Fruit fly (Drosophila melanogaster): ENCODE data around the gene heph.

heph gene

DNA sequence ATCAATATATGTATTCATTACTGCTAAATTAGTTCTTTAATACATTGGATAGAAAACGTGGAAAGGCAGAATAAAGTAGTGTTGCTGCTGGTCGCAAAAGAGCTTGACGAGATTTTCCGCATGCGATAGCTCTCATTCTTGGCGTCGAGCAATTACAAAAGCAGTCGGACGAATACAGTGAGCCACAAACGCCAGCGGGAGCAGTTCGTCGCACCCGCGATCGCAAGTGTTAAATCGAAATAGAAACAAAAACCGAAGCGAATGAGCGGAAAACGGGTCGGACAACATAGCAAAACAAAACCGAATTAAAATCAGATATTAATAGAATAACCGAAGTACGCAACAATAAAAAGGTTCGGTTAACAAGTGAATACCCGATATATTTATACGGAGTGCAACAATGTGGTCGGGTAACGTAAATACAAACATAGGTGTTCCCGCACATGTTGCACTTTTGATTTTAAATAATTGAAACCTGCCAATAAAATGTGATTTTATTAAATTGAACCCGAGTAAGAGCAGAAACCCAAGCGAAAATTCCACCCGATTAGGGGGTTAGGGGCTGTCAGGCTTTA lies 28.5 kb downstream of the heph start:
- TF ChIP-seq insv (optimal IDR thresholded peaks at IDR 0.05) (no peak), Myc (optimal IDR thresholded peaks at IDR 0.05) (no peak)

DNA sequence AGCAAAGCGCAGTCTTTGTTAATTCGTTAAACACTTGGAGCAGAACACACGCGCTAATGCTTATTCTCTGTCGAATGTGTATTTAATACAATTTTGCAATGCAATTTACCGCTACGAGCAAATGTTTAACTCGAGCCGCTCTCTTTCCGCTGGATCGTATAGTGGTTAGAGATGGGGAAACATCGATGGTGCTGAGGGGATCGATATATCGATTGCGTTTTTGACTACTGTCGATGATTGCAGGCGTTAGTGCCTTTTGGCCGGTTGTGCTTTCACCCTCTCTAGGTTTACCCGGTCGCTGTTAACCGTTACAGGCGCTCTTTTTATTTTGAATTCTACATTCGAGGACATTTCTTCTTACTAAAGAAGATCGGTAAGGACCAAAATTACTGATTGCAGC lies 29.7 kb downstream of the heph start:
- no peak for TF ChIP-seq insv (optimal IDR thresholded peaks at IDR 0.05)
- TF ChIP-seq Myc (optimal IDR thresholded peaks at IDR 0.05), result no peak
- TF ChIP-seq ttk (optimal IDR thresholded peaks at IDR 0.05), result no peak
- no peak for TF ChIP-seq psq (optimal IDR thresholded peaks at IDR 0.05)
- no peak for TF ChIP-seq Sin3A (optimal IDR thresholded peaks at IDR 0.05)
- no peak for TF ChIP-seq h (optimal IDR thresholded peaks at IDR 0.05)

DNA sequence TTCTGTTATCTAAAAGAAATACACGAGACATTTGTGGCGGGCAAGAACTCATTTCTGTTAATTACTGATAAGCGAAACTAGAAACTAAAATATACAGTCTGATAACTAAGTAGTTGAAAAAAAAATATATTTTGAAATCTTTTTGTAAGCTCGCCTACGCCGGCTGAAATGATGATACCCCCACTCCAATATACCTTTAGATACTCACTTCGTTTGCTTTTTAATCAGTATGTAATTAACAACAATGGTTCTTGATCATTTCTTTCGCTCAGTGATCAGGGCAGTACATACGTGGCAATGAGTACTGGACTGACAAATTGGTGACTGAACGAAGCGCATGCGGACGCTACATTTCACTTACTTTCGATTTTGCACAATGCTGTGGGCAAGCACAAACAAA lies 36.9 kb downstream of the heph start:
- TF ChIP-seq Sin3A (optimal IDR thresholded peaks at IDR 0.05) (no peak), Myc (optimal IDR thresholded peaks at IDR 0.05) (no peak), ttk (optimal IDR thresholded peaks at IDR 0.05) (no peak), psq (optimal IDR thresholded peaks at IDR 0.05) (no peak), h (optimal IDR thresholded peaks at IDR 0.05) (no peak), insv (optimal IDR thresholded peaks at IDR 0.05) (no peak)

DNA sequence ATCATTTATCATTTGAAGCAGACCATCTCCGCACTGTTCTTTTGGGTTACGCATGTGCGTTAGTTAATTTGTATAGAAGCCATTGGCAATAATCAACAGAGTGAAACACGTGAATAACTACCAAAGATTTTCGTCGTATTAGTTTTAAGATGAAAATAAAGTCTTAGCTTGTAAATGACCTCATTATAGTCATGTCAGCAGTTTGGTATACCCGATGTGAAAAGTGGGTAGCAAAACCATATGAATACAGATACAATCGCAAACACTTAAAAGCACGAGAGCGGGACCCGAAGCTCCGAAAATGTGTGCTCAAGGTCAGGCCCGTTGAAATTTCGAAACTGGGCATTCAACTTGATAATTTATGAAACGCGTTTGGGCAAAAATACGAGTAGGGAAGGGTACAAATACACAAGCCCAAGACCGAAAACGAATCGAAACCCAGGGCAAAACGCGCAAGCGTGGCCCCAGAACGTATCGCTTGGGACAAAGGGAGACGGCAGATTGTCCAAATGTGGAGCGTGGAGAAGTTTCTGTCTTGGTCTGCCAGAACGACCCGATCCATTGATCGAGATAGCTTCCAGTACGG lies 37.7 kb downstream of the heph start, which contains the start of gene CG2003:
Gene CG2003, plus strand, starts transcription at position 574 of the 586 bp plus-strand sequence.
- TF ChIP-seq h (optimal IDR thresholded peaks at IDR 0.05), result no peak
- no peak for TF ChIP-seq Myc (optimal IDR thresholded peaks at IDR 0.05)
- TF ChIP-seq ttk (optimal IDR thresholded peaks at IDR 0.05), result no peak
- TF ChIP-seq psq (optimal IDR thresholded peaks at IDR 0.05), result no peak
- no peak for TF ChIP-seq insv (optimal IDR thresholded peaks at IDR 0.05)
- no peak for TF ChIP-seq Sin3A (optimal IDR thresholded peaks at IDR 0.05)

DNA sequence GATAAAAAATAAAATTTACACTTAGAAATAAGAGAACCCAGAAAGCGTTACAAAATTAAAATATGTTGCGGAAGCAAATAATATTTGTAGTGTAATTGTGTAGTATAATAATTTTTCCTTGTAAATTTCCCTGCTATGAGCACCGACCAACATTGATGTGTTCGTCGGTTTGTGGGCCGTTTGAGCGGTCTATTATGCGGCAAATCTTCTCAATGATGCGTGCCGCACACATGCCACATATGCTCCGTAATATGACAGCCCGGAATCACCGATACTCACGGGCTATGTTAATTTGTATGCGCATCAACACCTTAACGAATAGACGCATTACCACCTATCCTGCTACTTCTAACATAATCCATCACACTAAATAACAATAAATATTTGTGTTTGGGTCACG lies 38.5 kb downstream of the heph start:
- TF ChIP-seq Sin3A (optimal IDR thresholded peaks at IDR 0.05) (no peak), h (optimal IDR thresholded peaks at IDR 0.05) (no peak), ttk (optimal IDR thresholded peaks at IDR 0.05) (no peak), insv (optimal IDR thresholded peaks at IDR 0.05) (no peak), psq (optimal IDR thresholded peaks at IDR 0.05) (no peak), Myc (optimal IDR thresholded peaks at IDR 0.05) (no peak)

DNA sequence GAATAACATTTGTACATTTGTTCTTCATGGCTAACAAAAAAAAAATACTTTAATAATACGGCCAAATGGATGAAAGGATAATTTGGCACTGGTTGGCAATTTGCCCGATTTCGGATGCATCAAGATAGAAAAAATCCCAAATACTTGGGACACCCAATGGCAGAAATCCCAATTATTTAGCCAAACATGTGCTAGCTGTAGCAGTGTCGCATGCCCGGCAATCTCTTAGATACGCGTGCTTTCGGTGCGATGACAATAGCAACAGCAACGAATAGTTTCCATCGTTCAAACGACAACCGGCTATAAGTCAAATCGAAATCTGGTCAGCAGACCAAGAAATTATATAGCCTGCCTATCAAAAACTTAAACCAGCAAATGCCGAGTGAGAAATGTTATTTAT lies 42.2 kb downstream of the heph start:
- no peak for TF ChIP-seq insv (optimal IDR thresholded peaks at IDR 0.05)
- no peak for TF ChIP-seq ttk (optimal IDR thresholded peaks at IDR 0.05)
- TF ChIP-seq h (optimal IDR thresholded peaks at IDR 0.05), result no peak
- TF ChIP-seq Sin3A (optimal IDR thresholded peaks at IDR 0.05), result no peak
- TF ChIP-seq psq (optimal IDR thresholded peaks at IDR 0.05), result no peak
- no peak for TF ChIP-seq Myc (optimal IDR thresholded peaks at IDR 0.05)

DNA sequence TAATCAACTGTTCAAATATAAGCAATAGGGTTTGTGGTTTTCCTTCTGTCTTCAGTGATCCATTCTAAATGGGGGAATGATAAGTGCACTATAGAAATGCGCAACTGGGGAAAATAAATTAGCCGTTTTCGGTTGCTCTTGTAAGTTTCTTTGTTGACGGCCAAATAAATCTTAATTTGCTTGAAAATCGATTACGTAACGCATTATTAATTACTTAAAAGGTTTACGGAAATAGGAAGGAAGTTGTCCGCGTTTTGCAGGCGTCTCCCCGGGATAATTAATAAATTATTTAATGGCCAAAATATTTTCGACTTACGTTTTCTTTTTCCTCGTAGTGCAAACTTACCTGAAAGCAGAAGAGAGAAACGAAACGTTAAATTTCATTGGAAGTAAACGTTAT lies 45.9 kb downstream of the heph start:
- TF ChIP-seq ttk (optimal IDR thresholded peaks at IDR 0.05) (no peak), psq (optimal IDR thresholded peaks at IDR 0.05) (no peak), h (optimal IDR thresholded peaks at IDR 0.05) (no peak), Sin3A (optimal IDR thresholded peaks at IDR 0.05) (no peak), Myc (optimal IDR thresholded peaks at IDR 0.05) (no peak), insv (optimal IDR thresholded peaks at IDR 0.05) (no peak)

DNA sequence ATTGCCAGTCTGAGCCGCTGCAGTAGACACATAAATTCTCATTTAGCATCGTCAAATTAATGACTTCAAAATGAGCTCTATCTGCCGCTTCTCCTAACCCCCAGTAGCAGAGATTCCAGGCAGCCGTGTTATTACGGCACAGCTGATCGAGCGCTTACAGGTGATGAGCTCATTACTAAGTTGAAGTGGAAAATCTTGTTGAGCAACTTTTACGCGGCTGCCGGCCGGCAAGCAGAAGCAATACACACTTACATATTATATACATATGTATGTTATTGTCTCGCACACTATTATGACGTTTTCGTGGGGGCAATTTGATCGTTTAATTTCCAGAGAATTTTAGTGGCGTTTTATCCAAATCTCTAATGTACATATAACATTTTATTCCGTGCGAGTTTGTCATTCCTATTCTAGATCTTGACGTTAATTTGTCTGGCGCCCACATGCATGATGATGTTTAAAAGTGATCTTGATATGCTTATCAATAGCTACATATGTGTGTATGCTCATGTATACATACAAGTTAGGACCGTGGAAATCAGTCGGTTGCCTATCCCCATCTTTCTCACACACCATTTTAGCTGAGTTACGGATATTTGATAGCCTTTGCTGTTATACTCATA lies 50.5 kb downstream of the heph start:
- TF ChIP-seq insv (optimal IDR thresholded peaks at IDR 0.05) (no peak), ttk (optimal IDR thresholded peaks at IDR 0.05) (no peak), psq (optimal IDR thresholded peaks at IDR 0.05) (no peak), Myc (optimal IDR thresholded peaks at IDR 0.05) (no peak), h (optimal IDR thresholded peaks at IDR 0.05) (no peak), Sin3A (optimal IDR thresholded peaks at IDR 0.05) (no peak)

DNA sequence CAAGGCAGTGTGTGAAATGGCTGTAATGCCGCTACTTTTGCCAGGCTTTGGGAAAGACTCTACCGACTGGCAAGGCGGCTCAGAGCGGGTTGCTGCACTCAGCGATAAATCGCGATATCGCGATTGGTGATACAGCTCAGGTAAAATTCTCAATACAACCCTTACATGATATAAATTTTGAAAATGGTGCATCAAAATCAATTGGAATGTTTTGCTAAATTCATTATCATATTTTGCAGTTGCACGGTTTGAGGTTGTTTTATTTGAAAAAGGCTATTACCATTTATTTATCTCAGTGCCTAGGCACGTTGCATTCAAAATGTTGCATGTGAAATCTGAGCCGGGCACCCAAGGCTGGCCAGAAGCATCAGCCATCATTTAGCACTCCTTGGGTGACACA lies 52.2 kb downstream of the heph start:
- TF ChIP-seq h (optimal IDR thresholded peaks at IDR 0.05), result no peak

DNA sequence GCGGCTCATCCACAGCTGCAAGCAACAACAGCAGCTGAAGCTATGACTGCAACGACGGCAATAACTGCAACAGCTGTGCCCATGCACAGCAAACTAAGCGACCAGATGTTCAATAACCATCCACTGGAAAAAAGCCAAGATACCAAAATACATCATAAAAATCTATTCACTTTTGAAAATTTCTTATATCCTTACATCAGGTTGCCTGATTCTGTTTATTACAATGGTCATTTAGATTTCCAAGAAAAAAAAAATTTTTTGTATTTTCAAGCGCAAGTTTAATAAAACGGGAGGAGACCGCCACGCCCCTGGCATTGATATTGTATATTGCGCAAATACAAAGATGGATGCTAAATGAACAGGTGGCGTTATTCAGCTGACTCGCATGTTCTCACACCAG lies 54.0 kb downstream of the heph start:
- TF ChIP-seq Myc (optimal IDR thresholded peaks at IDR 0.05) (no peak), insv (optimal IDR thresholded peaks at IDR 0.05) (no peak), ttk (optimal IDR thresholded peaks at IDR 0.05) (no peak), psq (optimal IDR thresholded peaks at IDR 0.05) (no peak), h (optimal IDR thresholded peaks at IDR 0.05) (no peak)

DNA sequence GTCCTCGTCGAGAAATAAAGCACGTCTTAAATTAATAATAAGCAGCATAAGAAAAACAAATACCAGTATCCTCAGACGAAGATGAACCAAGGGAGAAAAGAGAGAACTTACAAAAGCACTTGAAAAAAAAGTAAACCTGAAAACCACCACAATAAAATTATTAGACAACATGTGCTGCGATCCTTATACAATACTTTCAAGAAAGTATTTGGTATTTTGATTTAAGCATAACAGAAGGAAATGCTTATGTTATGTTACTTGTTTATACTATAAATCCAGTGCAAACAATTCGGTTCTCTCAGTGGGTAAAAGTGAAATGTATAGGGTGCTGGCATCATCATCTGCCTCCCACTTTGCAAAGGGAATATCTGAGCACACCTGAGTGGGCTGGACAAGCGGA lies 59.1 kb downstream of the heph start:
- TF ChIP-seq Sin3A (optimal IDR thresholded peaks at IDR 0.05), result no peak
- TF ChIP-seq insv (optimal IDR thresholded peaks at IDR 0.05), result no peak
- no peak for TF ChIP-seq h (optimal IDR thresholded peaks at IDR 0.05)
- no peak for TF ChIP-seq Myc (optimal IDR thresholded peaks at IDR 0.05)
- TF ChIP-seq psq (optimal IDR thresholded peaks at IDR 0.05), result no peak
- no peak for TF ChIP-seq ttk (optimal IDR thresholded peaks at IDR 0.05)

DNA sequence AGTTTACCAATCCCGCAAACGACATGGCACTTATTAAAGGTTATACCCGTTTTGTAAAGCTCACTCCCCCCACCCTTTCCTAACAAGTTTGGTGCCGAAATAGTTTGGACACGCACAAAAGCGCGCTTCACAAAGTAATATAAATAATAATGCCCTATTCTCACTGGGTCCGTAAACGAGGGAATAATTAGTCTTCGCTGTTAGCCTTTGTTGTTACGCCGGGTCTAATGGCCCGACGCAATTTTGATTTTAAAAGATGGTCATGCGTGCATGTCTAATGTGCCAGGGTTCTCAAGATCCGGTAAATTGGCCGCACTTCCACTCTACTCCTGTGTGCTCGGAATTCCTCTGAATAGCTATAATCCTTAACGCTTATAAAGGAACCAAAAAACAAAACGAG lies 60.9 kb downstream of the heph start:
- no peak for TF ChIP-seq Myc (optimal IDR thresholded peaks at IDR 0.05)
- no peak for TF ChIP-seq ttk (optimal IDR thresholded peaks at IDR 0.05)
- no peak for TF ChIP-seq insv (optimal IDR thresholded peaks at IDR 0.05)
- TF ChIP-seq Sin3A (optimal IDR thresholded peaks at IDR 0.05), result no peak
- TF ChIP-seq psq (optimal IDR thresholded peaks at IDR 0.05), result no peak
- no peak for TF ChIP-seq h (optimal IDR thresholded peaks at IDR 0.05)

DNA sequence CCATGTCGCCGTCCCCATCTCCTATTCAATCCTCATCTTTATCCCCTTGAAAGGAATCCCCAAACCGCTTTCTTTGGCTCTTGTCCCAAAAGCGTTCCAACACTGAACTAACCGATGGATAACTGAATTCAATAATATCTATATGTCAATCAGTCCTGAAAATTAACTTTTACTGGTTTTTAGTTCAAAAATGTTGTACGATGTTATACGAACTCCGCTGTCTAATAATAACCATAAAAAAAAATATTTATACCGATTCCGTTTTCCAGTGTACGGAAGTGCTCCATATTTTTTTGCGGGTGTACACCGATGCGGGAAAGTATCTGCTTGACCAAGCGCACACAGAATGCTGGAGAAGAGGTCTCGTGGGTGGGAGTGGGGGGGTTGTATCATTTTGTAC lies 65.9 kb downstream of the heph start:
- no peak for TF ChIP-seq Myc (optimal IDR thresholded peaks at IDR 0.05)
- TF ChIP-seq h (optimal IDR thresholded peaks at IDR 0.05), result no peak
- no peak for TF ChIP-seq psq (optimal IDR thresholded peaks at IDR 0.05)
- no peak for TF ChIP-seq Sin3A (optimal IDR thresholded peaks at IDR 0.05)
- no peak for TF ChIP-seq ttk (optimal IDR thresholded peaks at IDR 0.05)
- TF ChIP-seq insv (optimal IDR thresholded peaks at IDR 0.05), result no peak
